Worm (Caenorhabditis elegans) whole organism, young adult: ENCODE data around the gene T01G1.2.
"Not testable (repeated sequence)": the region's sequence is repeated elsewhere in the genome, so short reads cannot be mapped to it uniquely, and the experiment has no call there.

Experiments
- Y67H2A.10 ChIP-seq: fragments of 200-800 bp; sonication (Bioruptor generic); conservative IDR thresholded peaks from 2 replicates; pipeline ENCODE4 v1.3.6; 2022; ENCODE audit warnings: missing genetic modification reagents, missing genetic modification characterization, missing compliant biosample characterization
- ama-1 ChIP-seq, 3 experiments: fragments of 150-350 bp in 1 of 3; sonication (generic microtip) in 2 of 3; optimal IDR thresholded peaks; 2 replicates each; lab custom pipeline; 2014 to 2018; ENCODE audit warnings: missing biosample characterization in 2 of 3, missing genetic modification characterization in 2 of 3, missing genetic modification reagents in 2 of 3
- athp-1 ChIP-seq: sonication (generic microtip); optimal IDR thresholded peaks from 2 replicates; lab custom pipeline; 2017; ENCODE audit warnings: mild to moderate bottlenecking, missing genetic modification characterization, missing compliant biosample characterization
- cebp-1 ChIP-seq, 2 experiments: fragments of 200-800 bp in 1 of 2; sonication (Bioruptor generic) in 1 of 2; sonication (generic microtip) in 1 of 2; IDR thresholded peaks in 1 of 2; optimal IDR thresholded peaks in 1 of 2; 2 replicates each; pipeline versions ENCODE4 v1.3.6 to Lab custom; 2017 to 2022; ENCODE audit warnings: missing compliant biosample characterization in 2 of 2, missing genetic modification characterization in 2 of 2, mild to moderate bottlenecking in 1 of 2, missing genetic modification reagents in 1 of 2, moderate library complexity in 1 of 2
- sea-2 ChIP-seq: fragments of 200-800 bp; sonication (Bioruptor generic); IDR thresholded peaks from 2 replicates; pipeline ENCODE4 v1.3.6; 2022; ENCODE audit warnings: missing genetic modification characterization, missing compliant biosample characterization
- xnd-1 ChIP-seq: sonication (generic microtip); optimal IDR thresholded peaks from 2 replicates; lab custom pipeline; 2016; ENCODE audit warnings: missing genotype, missing genetic modification reagents, missing genetic modification characterization, missing compliant biosample characterization

DNA sequence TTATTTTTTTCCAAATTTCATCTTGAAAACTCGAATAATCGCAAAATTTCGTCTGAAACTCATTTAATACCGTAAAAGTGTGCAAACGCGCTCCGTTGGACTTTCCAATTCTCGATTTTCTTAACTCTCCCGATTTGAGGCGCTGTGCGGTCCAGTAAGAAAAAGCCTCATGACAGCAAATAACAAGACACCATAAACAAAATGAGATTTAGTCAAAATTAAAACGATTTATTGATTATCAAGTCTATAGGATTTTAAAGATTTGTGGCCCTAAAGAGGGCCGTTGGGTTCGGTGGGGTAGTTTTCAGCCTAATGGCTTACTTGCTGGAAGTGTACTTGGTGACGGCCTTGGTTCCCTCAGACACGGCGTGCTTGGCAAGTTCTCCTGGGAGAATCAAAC lies 45.9 kb downstream of the T01G1.2 start:
- TF ChIP-seq cebp-1 (GFP tag; IDR thresholded peaks at IDR 0.05; lab: Robert Waterston, UW); cebp-1 (tag; optimal IDR thresholded peaks at IDR 0.05; lab: Kevin White, UChicago); sea-2 (GFP tag; lab: Robert Waterston, UW); xnd-1; ama-1 (optimal IDR thresholded peaks at IDR 0.05; lab: Kevin White, UChicago); ama-1 (GFP tag; optimal IDR thresholded peaks at IDR 0.05; lab: Kevin White, UChicago); athp-1 (tag; lab: Kevin White, UChicago): not testable (repeated sequence)
- TF ChIP-seq Y67H2A.10, result 0 out of 2 replicates have a peak, but pooled peaks have one; percentile 27
